Fruit fly (Drosophila melanogaster) whole organism: ENCODE measurements around the gene Son.

ENCODE experiments used
- CG8478 ChIP-seq: fragments of >200 bp; optimal IDR thresholded peaks from 2 replicates; lab custom pipeline; 2018; ENCODE audit warnings: inconsistent platforms
- psq ChIP-seq: fragments of >200 bp; optimal IDR thresholded peaks from 2 replicates; lab custom pipeline; 2017

dm6 chr3R:9596615-9597014, 18.8 kb downstream of the Son start:
- TF ChIP-seq CG8478: no peak
- TF ChIP-seq psq: no peak
